Worm (Caenorhabditis elegans): ENCODE data around the gene C48B4.3.

Gene C48B4.3

DNA sequence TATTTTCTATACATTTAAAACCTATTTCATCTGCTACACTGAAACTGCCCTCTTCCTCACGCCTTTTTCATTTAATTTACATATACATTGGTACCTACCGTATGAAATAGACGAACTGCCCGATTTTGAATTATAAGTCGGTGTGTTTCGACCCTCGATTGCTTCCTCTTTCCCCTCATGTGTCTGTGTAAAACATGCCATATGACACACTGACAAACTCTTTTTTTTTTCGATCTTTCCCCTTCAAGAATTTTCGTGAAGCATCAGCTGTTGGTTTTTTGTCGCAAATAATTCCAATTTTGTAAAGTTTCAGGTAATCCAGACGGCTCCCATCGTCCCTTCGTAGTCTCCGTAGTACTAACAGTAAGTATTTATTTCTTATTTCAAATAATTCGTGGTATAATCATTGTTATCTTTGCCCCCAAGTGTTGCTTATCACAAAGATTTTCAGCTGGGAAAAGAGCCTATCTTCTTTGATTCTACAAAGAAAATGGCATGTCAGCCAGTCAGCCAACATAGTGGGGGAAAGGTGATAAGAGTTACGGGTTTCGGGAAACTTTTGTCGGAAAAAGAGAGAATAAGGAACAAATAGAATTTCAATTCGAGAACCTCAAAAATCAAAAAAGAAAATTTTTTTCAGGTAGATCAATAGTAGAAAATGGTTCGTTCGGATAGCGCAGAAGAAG lies 39.8 kb upstream of the C48B4.3 start (continued):
- TF ChIP-seq nhr-76 (tag; optimal IDR thresholded peaks at IDR 0.05) (no peak), F37D6.2 (tag; optimal IDR thresholded peaks at IDR 0.05) (no peak)

DNA sequence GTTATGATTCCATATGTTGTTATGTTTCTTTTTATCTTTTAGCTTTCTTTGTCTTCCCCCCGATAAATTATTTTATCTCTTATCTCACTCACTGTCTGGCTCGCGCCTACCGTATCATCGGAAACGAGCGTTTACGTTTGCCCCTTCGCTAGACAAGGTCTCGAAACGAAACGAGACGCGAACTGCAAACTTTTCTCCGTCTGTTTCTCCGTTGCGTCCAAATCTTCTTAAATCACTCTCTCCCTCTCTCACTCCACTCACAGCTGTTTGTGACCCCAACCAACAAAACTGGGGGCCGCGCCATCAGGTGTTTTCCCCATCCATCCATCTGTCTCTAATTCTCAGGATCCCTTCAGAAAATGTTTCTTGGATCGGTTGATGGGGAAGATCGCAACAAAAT lies 38.0 kb upstream of the C48B4.3 start:
- TF ChIP-seq mxl-3 (GFP tag; optimal IDR thresholded peaks at IDR 0.05) (peak; percentile 59), mdl-1 (tag; optimal IDR thresholded peaks at IDR 0.05) (peak in 1 of 2 experiments; percentile 10), nhr-11 (tag; optimal IDR thresholded peaks at IDR 0.05) (peak; percentile 49), ces-1 (GFP tag; optimal IDR thresholded peaks at IDR 0.05) (no peak), dve-1 (tag; optimal IDR thresholded peaks at IDR 0.05; ENCODE audit: insufficient read depth) (peak; percentile 16), lsy-2 (tag; optimal IDR thresholded peaks at IDR 0.05) (peak in 1 of 2 experiments; percentile 30), Y105C5A.15 (GFP tag; IDR thresholded peaks at IDR 0.05) (no peak), nhr-77 (tag; optimal IDR thresholded peaks at IDR 0.05) (no peak), ctbp-1 (GFP tag; IDR thresholded peaks at IDR 0.05) (0 out of 2 replicates have a peak, but pooled peaks have one; percentile 20), ceh-82 (tag; optimal IDR thresholded peaks at IDR 0.05) (no peak), lin-1 (GFP tag; IDR thresholded peaks at IDR 0.05) (0 out of 2 replicates have a peak, but pooled peaks have one; percentile 18), madf-9 (GFP tag; conservative IDR thresholded peaks at IDR 0.05) (no peak), lin-38 (GFP tag; IDR thresholded peaks at IDR 0.05) (no peak), spr-3 (GFP tag; optimal IDR thresholded peaks at IDR 0.05) (no peak), ceh-28 (tag; optimal IDR thresholded peaks at IDR 0.05) (no peak), fos-1 (tag; optimal IDR thresholded peaks at IDR 0.05) (no peak), hlh-30 (tag; optimal IDR thresholded peaks at IDR 0.05; ENCODE audit: insufficient read depth) (peak; percentile 51), nhr-28 (tag; optimal IDR thresholded peaks at IDR 0.05) (peak; percentile 6), aha-1 (tag) (peak; percentile 95), dmd-6 (GFP tag; IDR thresholded peaks at IDR 0.05) (peak; percentile 26), arid-1 (GFP tag; conservative IDR thresholded peaks at IDR 0.05) (no peak), pha-4 (GFP tag; IDR thresholded peaks at IDR 0.05) (no peak), pha-4 (tag; optimal IDR thresholded peaks at IDR 0.05) (no peak), mes-2 (tag; optimal IDR thresholded peaks at IDR 0.05; ENCODE audit: poor library complexity, severe bottlenecking) (peak; percentile 15), daf-16 (GFP tag; optimal IDR thresholded peaks at IDR 0.05) (peak in 1 of 2 experiments; percentile 77), daf-16 (tag; optimal IDR thresholded peaks at IDR 0.05) (peak; percentile 15)

DNA sequence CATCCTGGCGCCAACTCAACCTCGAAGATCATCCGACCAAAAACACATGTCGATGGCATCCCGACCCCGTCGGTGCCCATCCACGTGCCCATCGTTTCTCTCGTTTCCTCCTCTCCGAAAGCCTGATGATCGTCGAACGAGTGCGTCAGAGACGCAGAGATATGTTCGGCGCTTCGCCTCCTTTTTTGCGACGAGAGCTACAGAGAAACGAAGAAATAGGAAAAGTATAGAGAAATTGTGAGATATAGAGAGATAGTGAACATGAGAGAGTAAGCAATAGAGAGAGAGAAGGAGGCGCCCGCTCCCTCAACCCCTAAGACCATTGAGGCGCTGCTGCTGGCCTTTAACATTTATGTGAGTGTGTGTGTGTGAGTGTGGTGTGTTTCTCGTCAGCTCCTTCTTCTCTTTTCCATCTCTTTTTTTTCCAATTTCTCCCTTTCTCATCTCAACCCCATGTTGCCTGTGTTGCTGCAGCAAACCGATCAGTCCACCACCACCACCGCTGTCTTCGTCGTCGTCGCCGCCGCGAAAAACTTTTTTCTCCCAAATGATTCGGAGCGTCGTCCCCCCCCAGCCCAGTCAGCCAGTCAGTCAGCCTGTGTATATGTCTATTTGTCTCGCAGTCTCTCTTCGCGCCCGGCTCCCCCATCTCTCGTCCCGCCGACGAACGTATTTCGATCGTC lies 37.0 kb upstream of the C48B4.3 start, which contains the start of gene hlh-11:
TSS of gene hlh-11 (plus strand) at position 633 of the 683 bp plus-strand sequence.
- TF ChIP-seq fos-1 (tag; optimal IDR thresholded peaks at IDR 0.05) (no peak), Y5F2A.4 (GFP tag; optimal IDR thresholded peaks at IDR 0.05) (no peak), lsy-2 (tag; optimal IDR thresholded peaks at IDR 0.05) (peak; percentile 85 to 90), lim-7 (GFP tag; IDR thresholded peaks at IDR 0.05) (no peak; the same call in 1 of the 2 replicates), mdl-1 (tag; optimal IDR thresholded peaks at IDR 0.05) (peak; percentile 92 to 99), php-3 (GFP tag; IDR thresholded peaks at IDR 0.05) (0 out of 2 replicates have a peak, but pooled peaks have one; percentile 30), ZK546.5 (tag; optimal IDR thresholded peaks at IDR 0.05) (peak in 1 of 2 experiments; percentile 47), lin-29 (GFP tag; IDR thresholded peaks at IDR 0.05) (peak; percentile 33; the same call in 1 of the 2 replicates), unc-39 (tag; optimal IDR thresholded peaks at IDR 0.05) (no peak), cey-2 (tag; optimal IDR thresholded peaks at IDR 0.05; ENCODE audit: borderline replicate concordance, insufficient read depth) (peak; percentile 64), lin-13 (GFP tag; optimal IDR thresholded peaks at IDR 0.05) (peak; percentile 38), lir-3 (tag; optimal IDR thresholded peaks at IDR 0.05) (no peak), nhr-111 (GFP tag; optimal IDR thresholded peaks at IDR 0.05) (no peak), spr-1 (tag; optimal IDR thresholded peaks at IDR 0.05) (peak; percentile 88), hlh-11 (tag; optimal IDR thresholded peaks at IDR 0.05) (no peak), mxl-2 (GFP tag; conservative IDR thresholded peaks at IDR 0.05) (peak; percentile 68), zfp-3 (GFP tag; conservative IDR thresholded peaks at IDR 0.05) (peak; percentile 61), egl-43 (GFP tag; IDR thresholded peaks at IDR 0.05) (peak; percentile 62; the same call in 1 of the 2 replicates), Y105C5A.15 (GFP tag; IDR thresholded peaks at IDR 0.05) (no peak), jun-1 (tag; optimal IDR thresholded peaks at IDR 0.05) (no peak), duxl-1 (tag; optimal IDR thresholded peaks at IDR 0.05; ENCODE audit: poor library complexity) (peak; percentile 25), nhr-28 (tag; optimal IDR thresholded peaks at IDR 0.05) (peak; percentile 83), tra-1 (GFP tag; IDR thresholded peaks at IDR 0.05) (peak; percentile 61; the same call in 1 of the 2 replicates)

Data from whole organism, L4 larva.